Worm (Caenorhabditis elegans): ENCODE measurements around the gene F19G12.4.

Gene F19G12.4

DNA sequence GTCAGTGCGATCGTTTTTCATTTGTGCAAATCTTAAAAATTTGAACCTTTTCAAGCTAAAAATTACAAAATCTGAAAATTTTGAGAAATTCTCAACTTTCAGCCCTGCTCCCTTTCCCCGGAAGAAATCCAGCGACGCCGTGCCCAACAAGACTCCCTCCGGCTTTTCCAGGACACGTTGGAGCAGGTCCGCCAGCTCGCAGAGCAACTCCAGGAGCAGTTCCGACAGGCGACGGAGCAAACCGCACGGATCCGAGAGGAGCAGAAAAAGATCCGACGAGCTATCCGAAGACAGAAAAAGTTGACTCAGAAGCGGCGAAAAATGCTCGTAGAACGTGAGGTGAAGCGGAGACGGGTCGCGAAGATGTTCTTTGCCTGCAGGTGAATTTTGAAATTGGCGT, 34.1 kb downstream of the F19G12.4 start:
- no peak for TF ChIP-seq npax-4 (tag; optimal IDR thresholded peaks at IDR 0.05)
- TF ChIP-seq pros-1 (tag; optimal IDR thresholded peaks at IDR 0.05) = no peak
- no peak for TF ChIP-seq ceh-19 (GFP tag; optimal IDR thresholded peaks at IDR 0.05)
- TF ChIP-seq zip-5 (tag; optimal IDR thresholded peaks at IDR 0.05) = no peak
- TF ChIP-seq elt-4 (tag; optimal IDR thresholded peaks at IDR 0.05) = no peak
- no peak for TF ChIP-seq odd-2 (tag; optimal IDR thresholded peaks at IDR 0.05)
- no peak for TF ChIP-seq T23F11.4 (GFP tag; optimal IDR thresholded peaks at IDR 0.05)
- no peak for TF ChIP-seq pax-1 (tag; optimal IDR thresholded peaks at IDR 0.05)
- no peak for TF ChIP-seq pag-3 (tag; optimal IDR thresholded peaks at IDR 0.05; ENCODE audit: borderline replicate concordance)

DNA sequence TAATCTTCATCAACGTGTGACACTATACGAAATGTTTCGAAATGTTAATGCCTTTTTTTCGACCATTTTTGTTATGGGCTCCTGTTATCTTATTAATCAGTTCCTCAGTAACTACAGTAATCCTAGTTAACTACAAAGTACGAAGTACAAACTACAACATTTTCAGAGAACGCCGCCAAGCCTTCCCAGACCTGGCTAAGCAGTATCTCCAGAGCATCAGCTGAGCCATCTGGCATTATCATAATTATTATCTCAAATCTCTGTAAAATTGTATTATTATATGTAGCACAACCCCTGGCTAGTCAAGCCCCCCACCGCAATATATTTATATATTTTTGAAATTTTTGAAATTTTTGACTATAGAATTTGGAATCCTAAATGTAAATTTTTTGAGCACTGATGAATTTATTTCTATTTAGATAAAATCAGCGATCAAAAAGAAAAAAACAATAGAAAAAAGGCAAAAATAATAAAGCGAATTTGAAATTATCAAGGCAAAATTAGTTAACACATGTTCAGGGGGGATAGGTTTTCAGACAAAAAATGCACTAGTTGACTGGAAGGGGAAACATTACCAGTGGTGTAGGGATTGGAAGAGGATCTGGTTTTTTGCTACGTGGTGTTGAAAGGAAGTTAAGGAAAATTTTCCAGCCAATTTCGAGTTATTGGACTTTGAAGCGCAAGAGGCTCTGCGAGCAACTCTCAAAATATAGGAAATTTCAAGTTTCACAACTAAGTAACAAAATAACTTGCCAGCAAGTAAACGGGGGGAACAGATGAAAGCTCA, 34.9 kb downstream of the F19G12.4 start:
- no peak for TF ChIP-seq che-1 (tag; optimal IDR thresholded peaks at IDR 0.05)
- no peak for TF ChIP-seq pros-1 (tag; optimal IDR thresholded peaks at IDR 0.05)
- no peak for TF ChIP-seq ceh-22 (tag; optimal IDR thresholded peaks at IDR 0.05)

DNA sequence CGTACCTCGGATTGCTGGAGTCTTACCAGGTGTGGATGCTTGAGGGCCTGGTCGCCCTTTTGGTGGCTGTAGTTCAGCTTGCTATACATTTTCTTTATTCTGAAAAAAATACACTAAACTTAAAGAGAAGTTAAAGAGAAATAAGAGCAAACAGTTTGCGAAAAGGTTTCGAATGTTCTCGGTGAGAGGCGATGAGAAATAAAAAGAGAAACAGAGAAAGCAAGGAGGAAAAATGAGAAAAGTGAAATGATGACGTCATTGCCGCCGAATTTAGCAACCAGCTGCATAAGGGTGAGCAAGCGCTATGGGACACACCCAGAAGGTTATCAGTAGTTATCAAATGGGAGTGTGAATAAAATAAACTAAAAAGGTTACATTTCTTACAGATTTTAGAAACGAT, 36.7 kb downstream of the F19G12.4 start, which contains the start of gene cebp-1:
Gene cebp-1, minus strand, starts transcription at position 99 of the 400 bp plus-strand sequence.
- TF ChIP-seq elt-2 (tag; optimal IDR thresholded peaks at IDR 0.05) (peak; percentile 12), unc-86 (tag; optimal IDR thresholded peaks at IDR 0.05) (no peak), npax-4 (tag; optimal IDR thresholded peaks at IDR 0.05) (no peak), elt-4 (tag; optimal IDR thresholded peaks at IDR 0.05) (no peak), fkh-6 (tag; optimal IDR thresholded peaks at IDR 0.05) (no peak), unc-55 (GFP tag; optimal IDR thresholded peaks at IDR 0.05) (no peak), pax-1 (tag; optimal IDR thresholded peaks at IDR 0.05) (no peak), pha-2 (tag; optimal IDR thresholded peaks at IDR 0.05) (no peak), che-1 (tag; optimal IDR thresholded peaks at IDR 0.05) (no peak)

DNA sequence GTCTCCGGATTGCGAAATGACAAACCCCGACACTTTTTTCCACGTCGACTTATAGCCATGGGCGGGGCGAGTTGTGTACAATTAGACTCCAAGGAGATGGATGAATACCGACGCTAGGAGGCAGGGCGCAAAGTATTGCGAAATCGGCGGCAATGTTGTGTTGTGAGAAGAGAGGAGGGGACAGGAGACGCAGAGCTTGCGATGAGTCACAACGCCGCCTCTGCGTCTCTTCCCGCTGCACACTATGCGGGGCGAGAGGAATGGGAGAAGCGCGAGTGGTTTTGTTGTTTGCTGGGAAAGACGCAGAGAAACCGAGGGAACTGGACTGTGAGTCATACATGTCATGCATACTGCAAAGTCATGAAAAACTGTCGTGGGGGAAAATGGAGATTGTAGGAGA, 37.3 kb downstream of the F19G12.4 start:
- TF ChIP-seq hlh-30 (tag; optimal IDR thresholded peaks at IDR 0.05; ENCODE audit: insufficient read depth) = peak; percentile 88
- no peak for TF ChIP-seq ceh-22 (tag; optimal IDR thresholded peaks at IDR 0.05)
- peak; percentile 40 for TF ChIP-seq ceh-14 (tag; optimal IDR thresholded peaks at IDR 0.05)
- no peak for TF ChIP-seq unc-3 (GFP tag; conservative IDR thresholded peaks at IDR 0.05)
- TF ChIP-seq unc-3 (tag; optimal IDR thresholded peaks at IDR 0.05) = no peak
- peak; percentile 83 for TF ChIP-seq ceh-31 (tag; optimal IDR thresholded peaks at IDR 0.05)
- no peak for TF ChIP-seq C38D4.7 (GFP tag; optimal IDR thresholded peaks at IDR 0.05)
- TF ChIP-seq pros-1 (tag; optimal IDR thresholded peaks at IDR 0.05) = peak; percentile 80
- no peak for TF ChIP-seq fax-1 (tag; optimal IDR thresholded peaks at IDR 0.05)
- TF ChIP-seq ceh-30 (tag; optimal IDR thresholded peaks at IDR 0.05) = peak; percentile 20
- TF ChIP-seq unc-42 (tag; optimal IDR thresholded peaks at IDR 0.05) = peak; percentile 50
- TF ChIP-seq ceh-24 (tag; optimal IDR thresholded peaks at IDR 0.05) = no peak
- TF ChIP-seq fkh-6 (tag; optimal IDR thresholded peaks at IDR 0.05) = no peak
- no peak for TF ChIP-seq nhr-11 (tag; optimal IDR thresholded peaks at IDR 0.05)
- no peak for TF ChIP-seq ceh-6 (GFP tag; optimal IDR thresholded peaks at IDR 0.05)
- no peak for TF ChIP-seq ama-1 (optimal IDR thresholded peaks at IDR 0.05)
- TF ChIP-seq pag-3 (tag; optimal IDR thresholded peaks at IDR 0.05; ENCODE audit: borderline replicate concordance) = no peak
- no peak for TF ChIP-seq hlh-8 (tag; optimal IDR thresholded peaks at IDR 0.05)
- TF ChIP-seq hlh-15 (tag; optimal IDR thresholded peaks at IDR 0.05) = no peak
- TF ChIP-seq elt-2 (tag; optimal IDR thresholded peaks at IDR 0.05) = no peak
- TF ChIP-seq ceh-2 (tag; optimal IDR thresholded peaks at IDR 0.05) = no peak
- peak; percentile 66 for TF ChIP-seq F13H6.1 (tag; optimal IDR thresholded peaks at IDR 0.05)
- no peak for TF ChIP-seq ttx-3 (tag; optimal IDR thresholded peaks at IDR 0.05)
- TF ChIP-seq T23F11.4 (GFP tag; optimal IDR thresholded peaks at IDR 0.05) = peak; percentile 34
- TF ChIP-seq K02D7.2 (tag; optimal IDR thresholded peaks at IDR 0.05) = no peak
- peak; percentile 67 for TF ChIP-seq ets-4 (tag; optimal IDR thresholded peaks at IDR 0.05)
- no peak for TF ChIP-seq ceh-9 (tag; optimal IDR thresholded peaks at IDR 0.05)
- no peak for TF ChIP-seq npax-4 (tag; optimal IDR thresholded peaks at IDR 0.05)
- TF ChIP-seq sdc-2 (tag; optimal IDR thresholded peaks at IDR 0.05) = peak; percentile 86
- TF ChIP-seq sox-2 (GFP tag; IDR thresholded peaks at IDR 0.05) = no peak
- peak; percentile 98 for TF ChIP-seq unc-55 (GFP tag; optimal IDR thresholded peaks at IDR 0.05)
- TF ChIP-seq nfya-1 (tag; optimal IDR thresholded peaks at IDR 0.05) = peak; percentile 82
- peak; percentile 79 for TF ChIP-seq ref-2 (tag; optimal IDR thresholded peaks at IDR 0.05)
- peak; percentile 67 for TF ChIP-seq syd-9 (tag; optimal IDR thresholded peaks at IDR 0.05)
- TF ChIP-seq hlh-6 (tag; optimal IDR thresholded peaks at IDR 0.05) = peak; percentile 18
- TF ChIP-seq lim-6 (tag; optimal IDR thresholded peaks at IDR 0.05) = peak; percentile 11
- no peak for TF ChIP-seq lin-11 (tag; optimal IDR thresholded peaks at IDR 0.05)
